Worm (Caenorhabditis elegans): Measurements from ENCODE around the gene K10G4.3.

- TF ChIP-seq fos-1 (tag; optimal IDR thresholded peaks at IDR 0.05) = no peak
- TF ChIP-seq nhr-76 (tag; optimal IDR thresholded peaks at IDR 0.05) = no peak
- TF ChIP-seq unc-62 (GFP tag; optimal IDR thresholded peaks at IDR 0.05) = no peak
- no peak for TF ChIP-seq alr-1 (tag; optimal IDR thresholded peaks at IDR 0.05; ENCODE audit: borderline replicate concordance)
- no peak for TF ChIP-seq skn-1 (tag; optimal IDR thresholded peaks at IDR 0.05)
- no peak for TF ChIP-seq nhr-84 (tag; optimal IDR thresholded peaks at IDR 0.05)
- TF ChIP-seq nhr-90 (tag; optimal IDR thresholded peaks at IDR 0.05; ENCODE audit: poor library complexity) = no peak
- TF ChIP-seq ama-1 (optimal IDR thresholded peaks at IDR 0.05) = no peak
- TF ChIP-seq fkh-4 (tag; optimal IDR thresholded peaks at IDR 0.05; ENCODE audit: borderline replicate concordance) = no peak
- no peak for TF ChIP-seq mef-2 (tag; optimal IDR thresholded peaks at IDR 0.05)
- no peak for TF ChIP-seq hpl-2 (GFP tag; optimal IDR thresholded peaks at IDR 0.05)
- TF ChIP-seq pqm-1 (tag; optimal IDR thresholded peaks at IDR 0.05) = no peak
- TF ChIP-seq snpc-4 (tag; optimal IDR thresholded peaks at IDR 0.05) = no peak
- no peak for TF ChIP-seq mep-1 (tag; optimal IDR thresholded peaks at IDR 0.05)
These were observed 36.6 kb upstream of the K10G4.3 start, which contains the start of gene K10G4.5 for ce11 chrV:17301375-17301774.
